Worm (Caenorhabditis elegans): Measurements from ENCODE around the gene clec-233.

- TF ChIP-seq T22C8.4 (GFP tag; IDR thresholded peaks at IDR 0.05) (no peak), flt-1 (GFP tag; IDR thresholded peaks at IDR 0.05) (no peak), cog-1 (tag; optimal IDR thresholded peaks at IDR 0.05) (no peak), ztf-23 (GFP tag; IDR thresholded peaks at IDR 0.05) (no peak), tab-1 (GFP tag; IDR thresholded peaks at IDR 0.05) (no peak)
Measured at ce11 chrV:16235647-16236046, 1.9 kb downstream of the clec-233 start, which contains the start of gene srh-98.
